Worm (Caenorhabditis elegans) whole organism, L4 larva: ENCODE data around the gene F07C3.9.

Experiments
- F26F4.8 ChIP-seq: fragments of 200-800 bp; sonication (Bioruptor generic); conservative IDR thresholded peaks from 2 replicates; pipeline ENCODE4 v1.3.6; 2022; ENCODE audit warnings: missing genetic modification characterization, missing compliant biosample characterization
- ces-1 ChIP-seq: fragments of 150-350 bp; sonication (generic microtip); optimal IDR thresholded peaks from 4 replicates; lab custom pipeline; 2014; ENCODE audit warnings: missing biosample characterization, missing genetic modification reagents, missing genetic modification characterization
- dpl-1 ChIP-seq: fragments of 150-350 bp; optimal IDR thresholded peaks from 2 replicates; lab custom pipeline; 2014; ENCODE audit warnings: missing biosample characterization, missing genetic modification reagents, missing genetic modification characterization
- lin-38 ChIP-seq: fragments of 200-800 bp; sonication (Bioruptor generic); IDR thresholded peaks from 2 replicates; pipeline ENCODE4 v1.3.6; 2022; ENCODE audit warnings: missing genetic modification reagents, missing genetic modification characterization, missing compliant biosample characterization
- mdl-1 ChIP-seq, 2 experiments: fragments of 150-350 bp in 1 of 2; sonication (generic microtip) in 1 of 2; optimal IDR thresholded peaks; 2 replicates each; lab custom pipeline; 2014 to 2017; ENCODE audit warnings: missing biosample characterization in 2 of 2, missing genetic modification characterization in 2 of 2
- nhr-28 ChIP-seq: fragments of 150-350 bp; optimal IDR thresholded peaks from 2 replicates; lab custom pipeline; 2014; ENCODE audit warnings: missing biosample characterization, missing genetic modification characterization
- snpc-4 ChIP-seq: fragments of 150-350 bp; optimal IDR thresholded peaks from 2 replicates; lab custom pipeline; 2014; ENCODE audit warnings: missing biosample characterization, missing genetic modification characterization
- unc-130 ChIP-seq: sonication (generic microtip); optimal IDR thresholded peaks from 2 replicates; lab custom pipeline; 2016; ENCODE audit warnings: missing genetic modification reagents, missing genetic modification characterization, missing compliant biosample characterization
- unc-39 ChIP-seq: sonication (generic microtip); optimal IDR thresholded peaks from 2 replicates; lab custom pipeline; 2017; ENCODE audit warnings: missing biosample characterization, missing genetic modification characterization

- TF ChIP-seq nhr-28 (tag; lab: Kevin White, UChicago) (no peak), F26F4.8 (GFP tag; lab: Robert Waterston, UW) (no peak), unc-130 (GFP tag; lab: Kevin White, UChicago) (no peak), dpl-1 (no peak), ces-1 (GFP tag; lab: Kevin White, UChicago) (no peak), mdl-1 (tag; optimal IDR thresholded peaks at IDR 0.05; lab: Kevin White, UChicago) (peak in 1 of 2 experiments; percentile 52), unc-39 (tag; lab: Kevin White, UChicago) (no peak), snpc-4 (tag; lab: Kevin White, UChicago) (no peak), lin-38 (GFP tag; lab: Robert Waterston, UW) (no peak)
Measured at ce11 chrV:9274127-9275042, 19.9 kb upstream of the F07C3.9 start.
